Fruit fly (Drosophila melanogaster): ENCODE measurements around the gene Afti.

Gene Afti

dm6 chr3R:14283754-14284421 lies 42.6 kb downstream of the Afti start (continued):
- no peak for TF ChIP-seq CG11085 (GFP tag; IDR thresholded peaks at IDR 0.05)
- peak; percentile 97 for TF ChIP-seq run (tag; optimal IDR thresholded peaks at IDR 0.05)
- TF ChIP-seq CG10209 (GFP tag; optimal IDR thresholded peaks at IDR 0.05): peak; percentile 99
- peak; percentile 93 for TF ChIP-seq kni (GFP tag; optimal IDR thresholded peaks at IDR 0.05)
- peak; percentile 96 for TF ChIP-seq CG6765 (GFP tag; optimal IDR thresholded peaks at IDR 0.05)
- TF ChIP-seq bowl (GFP tag; IDR thresholded peaks at IDR 0.05): no peak
- no peak for TF ChIP-seq sr (GFP tag; IDR thresholded peaks at IDR 0.05)
- no peak for TF ChIP-seq unc-4 (GFP tag; IDR thresholded peaks at IDR 0.05; ENCODE audit: partially characterized antibody)
- TF ChIP-seq D19B (GFP tag; optimal IDR thresholded peaks at IDR 0.05): peak; percentile 95
- TF ChIP-seq wor (GFP tag; IDR thresholded peaks at IDR 0.05): no peak
- no peak for TF ChIP-seq ci (GFP tag; IDR thresholded peaks at IDR 0.05)
- TF ChIP-seq CG4854 (GFP tag; optimal IDR thresholded peaks at IDR 0.05): peak; percentile 96
- no peak for TF ChIP-seq seq (GFP tag; IDR thresholded peaks at IDR 0.05)
- peak; percentile 83 for TF ChIP-seq CG7928 (GFP tag; optimal IDR thresholded peaks at IDR 0.05)
- TF ChIP-seq CG12769 (tag; optimal IDR thresholded peaks at IDR 0.05): peak; percentile 98
- peak; percentile 88 for TF ChIP-seq crc (GFP tag; optimal IDR thresholded peaks at IDR 0.05)
- TF ChIP-seq CG5180 (GFP tag; optimal IDR thresholded peaks at IDR 0.05): peak; percentile 91
- TF ChIP-seq CG3838 (GFP tag; optimal IDR thresholded peaks at IDR 0.05): peak; percentile 96
- peak; percentile 89 for TF ChIP-seq cg (GFP tag; optimal IDR thresholded peaks at IDR 0.05)
- TF ChIP-seq btn (GFP tag; optimal IDR thresholded peaks at IDR 0.05): peak; percentile 75
- peak; percentile 96 for TF ChIP-seq CG7987 (GFP tag; optimal IDR thresholded peaks at IDR 0.05)
- TF ChIP-seq B-H2 (GFP tag; optimal IDR thresholded peaks at IDR 0.05): peak; percentile 94
- TF ChIP-seq mld (GFP tag; IDR thresholded peaks at IDR 0.05; ENCODE audit: partially characterized antibody): no peak
- peak; percentile 94 for TF ChIP-seq gro (GFP tag; optimal IDR thresholded peaks at IDR 0.05)
- TF ChIP-seq Neu2 (GFP tag; optimal IDR thresholded peaks at IDR 0.05; ENCODE audit: borderline replicate concordance): peak; percentile 2
- TF ChIP-seq Vsx1 (GFP tag; optimal IDR thresholded peaks at IDR 0.05): peak; percentile 98
- peak; percentile 99 for TF ChIP-seq CG7556 (GFP tag; optimal IDR thresholded peaks at IDR 0.05)
- TF ChIP-seq peb (GFP tag; IDR thresholded peaks at IDR 0.05): no peak
- peak; percentile 99 for TF ChIP-seq CG18262 (tag; optimal IDR thresholded peaks at IDR 0.05)
- TF ChIP-seq CG9932 (GFP tag; IDR thresholded peaks at IDR 0.05): no peak
- TF ChIP-seq cwo (GFP tag; optimal IDR thresholded peaks at IDR 0.05): peak; percentile 98
- peak; percentile 98 for TF ChIP-seq nau (GFP tag; optimal IDR thresholded peaks at IDR 0.05)
- peak; percentile 99 for TF ChIP-seq HmgZ (tag; optimal IDR thresholded peaks at IDR 0.05)
- TF ChIP-seq NK7.1 (GFP tag; optimal IDR thresholded peaks at IDR 0.05): peak; percentile 60
- TF ChIP-seq gce (GFP tag; IDR thresholded peaks at IDR 0.05): no peak
- TF ChIP-seq lbe (GFP tag; optimal IDR thresholded peaks at IDR 0.05): peak; percentile 94
- peak; percentile 98 for TF ChIP-seq CG18476 (GFP tag; optimal IDR thresholded peaks at IDR 0.05)
- TF ChIP-seq Spps (tag; optimal IDR thresholded peaks at IDR 0.05): peak; percentile 96
- TF ChIP-seq eyg (GFP tag; optimal IDR thresholded peaks at IDR 0.05): peak; percentile 57
- peak; percentile 51 for TF ChIP-seq her (GFP tag; optimal IDR thresholded peaks at IDR 0.05)
- TF ChIP-seq CG14050 (GFP tag; IDR thresholded peaks at IDR 0.05): no peak
- TF ChIP-seq abd-A (tag; optimal IDR thresholded peaks at IDR 0.05): peak; percentile 99
- TF ChIP-seq CG12219 (GFP tag; optimal IDR thresholded peaks at IDR 0.05): peak; percentile 98
- TF ChIP-seq vnd (GFP tag; IDR thresholded peaks at IDR 0.05; ENCODE audit: partially characterized antibody): no peak
- peak; percentile 96 for TF ChIP-seq pho (GFP tag; optimal IDR thresholded peaks at IDR 0.05)
- TF ChIP-seq ftz-f1 (GFP tag; optimal IDR thresholded peaks at IDR 0.05): peak; percentile 49
- TF ChIP-seq sob (GFP tag; IDR thresholded peaks at IDR 0.05): no peak
- peak; percentile 98 for TF ChIP-seq BtbVII (GFP tag; optimal IDR thresholded peaks at IDR 0.05)
- peak; percentile 76 for TF ChIP-seq Antp (GFP tag; optimal IDR thresholded peaks at IDR 0.05)
- peak; percentile 98 for TF ChIP-seq CG13775 (GFP tag; optimal IDR thresholded peaks at IDR 0.05)

All from whole organism, embryonic.